Fruit fly (Drosophila melanogaster) whole organism, embryonic: ENCODE measurements around the gene CG3529.

ENCODE experiments used
- ATbp ChIP-seq: fragments of 200-800 bp; sonication (Bioruptor generic); optimal IDR thresholded peaks from 2 replicates; lab custom pipeline; 2017; ENCODE audit warnings: missing biosample characterization, mild to moderate bottlenecking, missing genetic modification characterization, missing genetic modification reagents
- Asciz ChIP-seq: fragments of 200-800 bp; sonication (Bioruptor generic); optimal IDR thresholded peaks from 2 replicates; lab custom pipeline; 2017; ENCODE audit warnings: missing biosample characterization, mild to moderate bottlenecking, missing genetic modification characterization, missing genetic modification reagents
- C15 ChIP-seq: fragments of 200-800 bp; sonication (Bioruptor generic); IDR thresholded peaks from 3 replicates; pipeline ENCODE4 v1.3.6; 2022; ENCODE audit warnings: missing biosample characterization, missing genetic modification characterization
- CG10543 ChIP-seq: fragments of 200-800 bp; sonication (Bioruptor generic); optimal IDR thresholded peaks from 3 replicates; lab custom pipeline; 2017; ENCODE audit warnings: missing biosample characterization, mild to moderate bottlenecking, missing genetic modification characterization, moderate library complexity
- CG11456 ChIP-seq: fragments of 200-800 bp; sonication (Bioruptor generic); IDR thresholded peaks from 3 replicates; pipeline ENCODE4 v1.3.6; 2022; ENCODE audit warnings: missing biosample characterization, missing genetic modification characterization
- CG11504 ChIP-seq: fragments of 200-800 bp; sonication (Bioruptor generic); optimal IDR thresholded peaks from 3 replicates; lab custom pipeline; 2019; ENCODE audit warnings: missing biosample characterization, mild to moderate bottlenecking, missing genetic modification characterization, moderate library complexity
- CG11560 ChIP-seq: fragments of 200-800 bp; sonication (Bioruptor generic); IDR thresholded peaks from 3 replicates; pipeline ENCODE4 v1.3.6; 2022; ENCODE audit warnings: missing biosample characterization, missing genetic modification characterization
- CG12769 ChIP-seq: fragments of 200-800 bp; sonication (Bioruptor generic); optimal IDR thresholded peaks from 2 replicates; lab custom pipeline; 2019; ENCODE audit warnings: missing biosample characterization, mild to moderate bottlenecking, missing genetic modification characterization, moderate library complexity
- CG13424 ChIP-seq: fragments of 200-800 bp; sonication (Bioruptor generic); optimal IDR thresholded peaks from 2 replicates; lab custom pipeline; 2019; ENCODE audit warnings: missing biosample characterization, mild to moderate bottlenecking, missing genetic modification characterization, moderate library complexity
- CG14441 ChIP-seq: fragments of 200-800 bp; sonication (Bioruptor generic); IDR thresholded peaks from 2 replicates; pipeline ENCODE4 v1.3.6; 2022; ENCODE audit warnings: missing biosample characterization, missing genetic modification characterization
- CG14860 ChIP-seq: fragments of 200-800 bp; sonication (Bioruptor generic); IDR thresholded peaks from 3 replicates; pipeline ENCODE4 v1.3.6; 2022; ENCODE audit warnings: missing biosample characterization, missing genetic modification characterization; ENCODE audit not compliant: partially characterized antibody
- CG15601 ChIP-seq: fragments of 200-800 bp; sonication (Bioruptor generic); optimal IDR thresholded peaks from 3 replicates; lab custom pipeline; 2019; ENCODE audit warnings: missing biosample characterization, mild to moderate bottlenecking, missing genetic modification characterization, moderate library complexity
- CG17186 ChIP-seq: fragments of 200-800 bp; sonication (Bioruptor generic); optimal IDR thresholded peaks from 3 replicates; lab custom pipeline; 2017; ENCODE audit warnings: missing biosample characterization, missing genetic modification reagents, missing genetic modification characterization
- CG17328 ChIP-seq: fragments of 200-800 bp; sonication (Bioruptor generic); IDR thresholded peaks from 2 replicates; pipeline ENCODE4 v1.3.6; 2022; ENCODE audit warnings: missing biosample characterization, missing genetic modification characterization
- CG17385 ChIP-seq: fragments of 200-800 bp; sonication (Bioruptor generic); optimal IDR thresholded peaks from 3 replicates; lab custom pipeline; 2018; ENCODE audit warnings: missing biosample characterization, mild to moderate bottlenecking, missing genetic modification characterization
- CG18764 ChIP-seq: fragments of 200-800 bp; sonication (Bioruptor generic); optimal IDR thresholded peaks from 3 replicates; lab custom pipeline; 2016; ENCODE audit warnings: missing biosample characterization, missing genetic modification characterization
- CG2199 ChIP-seq: fragments of 200-800 bp; sonication (Bioruptor generic); IDR thresholded peaks from 3 replicates; pipeline ENCODE4 v1.3.6; 2022; ENCODE audit warnings: missing biosample characterization, missing genetic modification characterization
- CG2678 ChIP-seq: fragments of 200-800 bp; sonication (Bioruptor generic); optimal IDR thresholded peaks from 3 replicates; lab custom pipeline; 2019; ENCODE audit warnings: missing biosample characterization, mild to moderate bottlenecking, missing genetic modification characterization, moderate library complexity
- CG2712 ChIP-seq: fragments of 200-800 bp; optimal IDR thresholded peaks from 3 replicates; lab custom pipeline; 2019; ENCODE audit warnings: missing biosample characterization, mild to moderate bottlenecking, missing genetic modification characterization, moderate library complexity
- CG2875 ChIP-seq: fragments of 200-800 bp; sonication (Bioruptor generic); optimal IDR thresholded peaks from 2 replicates; lab custom pipeline; 2017; ENCODE audit warnings: missing biosample characterization, mild to moderate bottlenecking, missing genetic modification characterization, missing genetic modification reagents
- CG30403 ChIP-seq: fragments of 200-800 bp; sonication (Bioruptor generic); optimal IDR thresholded peaks from 3 replicates; lab custom pipeline; 2016; ENCODE audit warnings: missing biosample characterization, missing genetic modification characterization
- CG3163 ChIP-seq: fragments of 200-800 bp; sonication (Bioruptor generic); optimal IDR thresholded peaks from 3 replicates; lab custom pipeline; 2016; ENCODE audit warnings: missing biosample characterization, missing genetic modification characterization
- CG32772 ChIP-seq: fragments of 200-800 bp; sonication (Bioruptor generic); IDR thresholded peaks from 2 replicates; pipeline ENCODE4 v1.3.6; 2022; ENCODE audit warnings: missing biosample characterization, missing genetic modification characterization
- CG7372 ChIP-seq: fragments of 200-800 bp; sonication (Bioruptor generic); IDR thresholded peaks from 2 replicates; pipeline ENCODE4 v1.3.6; 2022; ENCODE audit warnings: missing biosample characterization, missing genetic modification characterization
- CG9215 ChIP-seq: fragments of 200-800 bp; sonication (Bioruptor generic); IDR thresholded peaks from 2 replicates; pipeline ENCODE4 v1.3.6; 2022; ENCODE audit warnings: missing biosample characterization, missing genetic modification characterization
- CG9437 ChIP-seq: fragments of 200-800 bp; sonication (Bioruptor generic); optimal IDR thresholded peaks from 2 replicates; lab custom pipeline; 2018; ENCODE audit warnings: missing biosample characterization, mild to moderate bottlenecking, missing genetic modification characterization
- Dip2 ChIP-seq: fragments of 200-800 bp; sonication (Bioruptor generic); IDR thresholded peaks from 2 replicates; pipeline ENCODE4 v1.3.6; 2022; ENCODE audit warnings: missing biosample characterization, missing genetic modification characterization
- Dref ChIP-seq: fragments of 200-800 bp; sonication (Bioruptor generic); IDR thresholded peaks from 2 replicates; pipeline ENCODE4 v1.3.6; 2022; ENCODE audit warnings: missing biosample characterization, missing genetic modification characterization
- Drgx ChIP-seq: fragments of 200-800 bp; sonication (Bioruptor generic); IDR thresholded peaks from 2 replicates; pipeline ENCODE4 v1.3.6; 2022; ENCODE audit warnings: missing biosample characterization, missing genetic modification characterization
- HLH3B ChIP-seq: fragments of 200-800 bp; sonication (Bioruptor generic); IDR thresholded peaks from 2 replicates; pipeline ENCODE4 v1.3.6; 2022; ENCODE audit warnings: missing biosample characterization, missing genetic modification characterization
- Hand ChIP-seq: fragments of 200-800 bp; sonication (Bioruptor generic); optimal IDR thresholded peaks from 2 replicates; lab custom pipeline; 2017; ENCODE audit warnings: mild to moderate bottlenecking, missing biosample characterization, missing genetic modification reagents, missing genetic modification characterization
- PHDP ChIP-seq: fragments of 200-800 bp; sonication (Bioruptor generic); optimal IDR thresholded peaks from 3 replicates; lab custom pipeline; 2018; ENCODE audit warnings: missing biosample characterization, mild to moderate bottlenecking, missing genetic modification characterization, moderate library complexity
- Ravus ChIP-seq: fragments of 200-800 bp; sonication (Bioruptor generic); IDR thresholded peaks from 2 replicates; pipeline ENCODE4 v1.3.6; 2022; ENCODE audit warnings: missing biosample characterization, missing genetic modification characterization
- Xrp1 ChIP-seq: fragments of 200-800 bp; sonication (Bioruptor generic); IDR thresholded peaks from 2 replicates; pipeline ENCODE4 v1.3.6; 2022; ENCODE audit warnings: missing biosample characterization, missing genetic modification characterization
- br ChIP-seq: fragments of >200 bp; optimal IDR thresholded peaks from 2 replicates; lab custom pipeline; 2017
- crc ChIP-seq: fragments of 200-800 bp; sonication (Bioruptor generic); optimal IDR thresholded peaks from 2 replicates; lab custom pipeline; 2016; ENCODE audit warnings: missing biosample characterization, missing genetic modification characterization
- dmrt99B ChIP-seq: fragments of 200-800 bp; sonication (Bioruptor generic); optimal IDR thresholded peaks from 2 replicates; lab custom pipeline; 2018; ENCODE audit warnings: missing biosample characterization, mild to moderate bottlenecking, missing genetic modification characterization, moderate library complexity
- ems ChIP-seq: fragments of 200-800 bp; sonication (Bioruptor generic); optimal IDR thresholded peaks from 3 replicates; lab custom pipeline; 2016; ENCODE audit warnings: missing biosample characterization, missing genetic modification characterization
- gem ChIP-seq: fragments of 200-800 bp; sonication (Bioruptor generic); optimal IDR thresholded peaks from 2 replicates; lab custom pipeline; 2019; ENCODE audit warnings: missing biosample characterization, mild to moderate bottlenecking, missing genetic modification characterization, moderate library complexity
- grau ChIP-seq: fragments of 200-800 bp; optimal IDR thresholded peaks from 3 replicates; lab custom pipeline; 2019; ENCODE audit warnings: missing biosample characterization, mild to moderate bottlenecking, missing genetic modification characterization, moderate library complexity
- mam ChIP-seq: fragments of 200-800 bp; sonication (Bioruptor generic); optimal IDR thresholded peaks from 3 replicates; lab custom pipeline; 2016; ENCODE audit warnings: missing biosample characterization, missing genetic modification characterization
- nom ChIP-seq: fragments of 200-800 bp; sonication (Bioruptor generic); optimal IDR thresholded peaks from 2 replicates; lab custom pipeline; 2017; ENCODE audit warnings: missing biosample characterization, missing genetic modification characterization, mild to moderate bottlenecking, moderate library complexity, missing genetic modification reagents
- p53 ChIP-seq: fragments of 200-800 bp; sonication (Bioruptor generic); optimal IDR thresholded peaks from 2 replicates; lab custom pipeline; 2016; ENCODE audit warnings: missing biosample characterization, missing genetic modification characterization
- pan ChIP-seq, 4 experiments: fragments of >200 bp in 3 of 4; fragments of 200-800 bp in 1 of 4; sonication (Bioruptor generic) in 1 of 4; optimal IDR thresholded peaks in 3 of 4; IDR thresholded peaks in 1 of 4; 2 replicates each; pipeline versions ENCODE4 v1.3.6 to Lab custom; 2017 to 2022; ENCODE audit warnings: missing biosample characterization in 2 of 4, missing genetic modification characterization in 2 of 4, mixed read lengths in 1 of 4
- sc ChIP-seq, 3 experiments: fragments of >200 bp in 2 of 3; fragments of 200-800 bp in 1 of 3; sonication (Bioruptor generic) in 1 of 3; optimal IDR thresholded peaks; 2 replicates in 2 of 3; 3 replicates in 1 of 3; lab custom pipeline; 2017; ENCODE audit warnings: mild to moderate bottlenecking in 1 of 3, missing biosample characterization in 1 of 3, missing genetic modification characterization in 1 of 3, missing genetic modification reagents in 1 of 3
- tna ChIP-seq: fragments of 200-800 bp; sonication (Bioruptor generic); IDR thresholded peaks from 2 replicates; pipeline ENCODE4 v1.3.6; 2022; ENCODE audit warnings: missing biosample characterization, missing genetic modification characterization; ENCODE audit not compliant: partially characterized antibody
- vfl ChIP-seq: fragments of 200-800 bp; sonication (Bioruptor generic); optimal IDR thresholded peaks from 2 replicates; lab custom pipeline; 2016; ENCODE audit warnings: missing biosample characterization, missing genetic modification characterization
- z ChIP-seq: fragments of 200-800 bp; sonication (Bioruptor generic); IDR thresholded peaks from 3 replicates; pipeline ENCODE4 v1.3.6; 2022; ENCODE audit warnings: missing biosample characterization, missing genetic modification characterization

Gene CG3529

dm6 chr3L:9425838-9426237 lies 20.8 kb upstream of the CG3529 start (continued):
- TF ChIP-seq z (GFP tag; lab: Robert Waterston, UW) (no peak), CG10543 (no peak), CG11504 (tag; lab: Kevin White, UChicago) (peak; percentile 48), nom (no peak), sc (optimal IDR thresholded peaks at IDR 0.05; lab: Kevin White, UChicago) (no peak), sc (GFP tag; optimal IDR thresholded peaks at IDR 0.05; lab: Kevin White, UChicago) (no peak), PHDP (tag; lab: Kevin White, UChicago) (peak; percentile 10), CG17328 (GFP tag; lab: Robert Waterston, UW) (no peak), CG18764 (GFP tag; lab: Kevin White, UChicago) (no peak), HLH3B (GFP tag; lab: Robert Waterston, UW) (no peak), CG14441 (GFP tag; lab: Robert Waterston, UW) (peak; percentile 26; the same call in 1 of the 2 replicates), CG17186 (GFP tag; lab: Kevin White, UChicago) (no peak), CG2875 (GFP tag; lab: Kevin White, UChicago) (no peak), CG11560 (tag; lab: Robert Waterston, UW) (no peak), CG9215 (no peak), Ravus (no peak), p53 (GFP tag; lab: Kevin White, UChicago) (no peak), mam (GFP tag; lab: Kevin White, UChicago) (peak; percentile 13), br (lab: Kevin White, UChicago) (no peak), CG14860 (GFP tag; lab: Robert Waterston, UW) (no peak), CG30403 (GFP tag; lab: Kevin White, UChicago) (peak; percentile 29), ems (no peak), gem (tag; lab: Kevin White, UChicago) (peak; percentile 47), Hand (GFP tag; lab: Kevin White, UChicago) (no peak), CG17385 (GFP tag; lab: Kevin White, UChicago) (peak; percentile 20), grau (tag; lab: Kevin White, UChicago) (peak; percentile 35), CG2199 (GFP tag; lab: Robert Waterston, UW) (no peak), CG3163 (GFP tag; lab: Kevin White, UChicago) (no peak), pan (optimal IDR thresholded peaks at IDR 0.05; lab: Kevin White, UChicago) (no peak), pan (GFP tag; optimal IDR thresholded peaks at IDR 0.05 in 1 of 2, IDR thresholded peaks at IDR 0.05 in 1 of 2) (peak in 1 of 2 experiments; percentile 24), CG11456 (GFP tag; lab: Robert Waterston, UW) (no peak), tna (GFP tag; lab: Robert Waterston, UW) (no peak), CG2712 (peak; percentile 22), Xrp1 (GFP tag; lab: Robert Waterston, UW) (peak; percentile 14; the same call in 1 of the 2 replicates), CG9437 (GFP tag; lab: Kevin White, UChicago) (peak; percentile 81), CG15601 (peak; percentile 10), ATbp (GFP tag; lab: Kevin White, UChicago) (peak; percentile 29), Drgx (GFP tag; lab: Robert Waterston, UW) (peak; percentile 25; the same call in 1 of the 2 replicates), CG12769 (tag; lab: Kevin White, UChicago) (no peak), dmrt99B (peak; percentile 26), C15 (GFP tag; lab: Robert Waterston, UW) (no peak), CG13424 (tag; lab: Kevin White, UChicago) (peak; percentile 28), CG7372 (GFP tag; lab: Robert Waterston, UW) (no peak), Dip2 (GFP tag; lab: Robert Waterston, UW) (no peak), CG2678 (tag; lab: Kevin White, UChicago) (peak; percentile 32), vfl (peak; percentile 12), crc (GFP tag; lab: Kevin White, UChicago) (no peak), CG32772 (no peak), Asciz (peak; percentile 20), Dref (GFP tag; lab: Robert Waterston, UW) (no peak)
